Fruit fly (Drosophila melanogaster): ENCODE results near the gene CG15347.

dm6 chrX:8419534-8419933, 41.2 kb downstream of the CG15347 start:
- TF ChIP-seq GATAd (GFP tag; optimal IDR thresholded peaks at IDR 0.05) (no peak), h (GFP tag; optimal IDR thresholded peaks at IDR 0.05) (no peak), ey (GFP tag; optimal IDR thresholded peaks at IDR 0.05) (no peak), psq (GFP tag; optimal IDR thresholded peaks at IDR 0.05) (no peak)

Measured in whole organism, wandering third instar larva.